Fruit fly (Drosophila melanogaster) whole organism, embryonic: ENCODE results near the gene sro.
A peak's percentile ranks its signal among the peaks of the same experiment; 100 is the strongest.

Source experiments
- Atf6 ChIP-seq: fragments of 200-800 bp; sonication (Bioruptor generic); IDR thresholded peaks from 2 replicates; pipeline ENCODE4 v1.3.6; 2022; ENCODE audit warnings: missing biosample characterization, missing genetic modification characterization
- CG17359 ChIP-seq: fragments of 200-800 bp; sonication (Bioruptor generic); optimal IDR thresholded peaks from 3 replicates; lab custom pipeline; 2018; ENCODE audit warnings: missing biosample characterization, mild to moderate bottlenecking, missing genetic modification characterization, moderate library complexity
- CG17568 ChIP-seq: fragments of 200-800 bp; sonication (Bioruptor generic); optimal IDR thresholded peaks from 2 replicates; lab custom pipeline; 2018; ENCODE audit warnings: missing biosample characterization, mild to moderate bottlenecking, missing genetic modification characterization, moderate library complexity
- CG17829 ChIP-seq: fragments of 200-800 bp; optimal IDR thresholded peaks from 2 replicates; lab custom pipeline; 2019; ENCODE audit warnings: missing biosample characterization, mild to moderate bottlenecking, missing genetic modification characterization, moderate library complexity
- CG30020 ChIP-seq: fragments of 200-800 bp; optimal IDR thresholded peaks from 2 replicates; lab custom pipeline; 2019; ENCODE audit warnings: missing biosample characterization, mild to moderate bottlenecking, missing genetic modification characterization, moderate library complexity
- CG30431 ChIP-seq: fragments of 200-800 bp; sonication (Bioruptor generic); optimal IDR thresholded peaks from 2 replicates; lab custom pipeline; 2017; ENCODE audit warnings: missing biosample characterization, missing genetic modification characterization
- CG6813 ChIP-seq: fragments of 200-800 bp; sonication (Bioruptor generic); optimal IDR thresholded peaks from 2 replicates; lab custom pipeline; 2017; ENCODE audit warnings: missing biosample characterization, missing genetic modification characterization, mild to moderate bottlenecking, moderate library complexity, missing genetic modification reagents
- CG7372 ChIP-seq: fragments of 200-800 bp; sonication (Bioruptor generic); IDR thresholded peaks from 2 replicates; pipeline ENCODE4 v1.3.6; 2022; ENCODE audit warnings: missing biosample characterization, missing genetic modification characterization
- CG9727 ChIP-seq: fragments of 200-800 bp; sonication (Bioruptor generic); optimal IDR thresholded peaks from 3 replicates; lab custom pipeline; 2017; ENCODE audit warnings: missing biosample characterization, mild to moderate bottlenecking, missing genetic modification characterization
- CrebB ChIP-seq: fragments of 200-800 bp; sonication (Bioruptor generic); optimal IDR thresholded peaks from 3 replicates; lab custom pipeline; 2018; ENCODE audit warnings: missing biosample characterization, mild to moderate bottlenecking, missing genetic modification characterization
- D19A ChIP-seq: fragments of 200-800 bp; optimal IDR thresholded peaks from 3 replicates; lab custom pipeline; 2019; ENCODE audit warnings: missing biosample characterization, mild to moderate bottlenecking, missing genetic modification characterization, moderate library complexity
- Dll ChIP-seq: fragments of 200-800 bp; sonication (Bioruptor generic); IDR thresholded peaks from 4 replicates; pipeline ENCODE4 v1.3.6; 2022; ENCODE audit warnings: missing biosample characterization, missing genetic modification characterization; ENCODE audit not compliant: partially characterized antibody
- Dp ChIP-seq: fragments of 200-800 bp; sonication (Bioruptor generic); optimal IDR thresholded peaks from 2 replicates; lab custom pipeline; 2018; ENCODE audit warnings: missing biosample characterization, mild to moderate bottlenecking, missing genetic modification characterization, moderate library complexity
- E2f2 ChIP-seq: fragments of 200-800 bp; sonication (Bioruptor generic); IDR thresholded peaks from 2 replicates; pipeline ENCODE4 v1.3.6; 2022; ENCODE audit warnings: missing biosample characterization, missing genetic modification characterization
- Gsc ChIP-seq: fragments of 200-800 bp; sonication (Bioruptor generic); IDR thresholded peaks from 2 replicates; pipeline ENCODE4 v1.3.6; 2022; ENCODE audit warnings: missing biosample characterization, missing genetic modification characterization
- HLH4C ChIP-seq: fragments of 200-800 bp; sonication (Bioruptor generic); IDR thresholded peaks from 3 replicates; pipeline ENCODE4 v1.3.6; 2022; ENCODE audit warnings: missing biosample characterization, missing genetic modification characterization; ENCODE audit not compliant: partially characterized antibody
- HLHmδ ChIP-seq: fragments of 200-800 bp; sonication (Bioruptor generic); optimal IDR thresholded peaks from 2 replicates; lab custom pipeline; 2018; ENCODE audit warnings: missing biosample characterization, mild to moderate bottlenecking, missing genetic modification characterization, moderate library complexity
- Hmx ChIP-seq: fragments of 200-800 bp; sonication (Bioruptor generic); optimal IDR thresholded peaks from 2 replicates; lab custom pipeline; 2016; ENCODE audit warnings: missing biosample characterization, missing genetic modification characterization
- MESR4 ChIP-seq: fragments of 200-800 bp; sonication (Bioruptor generic); optimal IDR thresholded peaks from 2 replicates; lab custom pipeline; 2018; ENCODE audit warnings: missing biosample characterization, mild to moderate bottlenecking, missing genetic modification characterization, moderate library complexity
- Med ChIP-seq: fragments of 200-800 bp; sonication (Bioruptor generic); peaks from one replicate; lab custom pipeline; 2016; ENCODE audit warnings: missing biosample characterization, missing genetic modification characterization, mild to moderate bottlenecking, inconsistent platforms, moderate library complexity
- Meics ChIP-seq: fragments of 200-800 bp; sonication (Bioruptor generic); optimal IDR thresholded peaks from 2 replicates; lab custom pipeline; 2017; ENCODE audit warnings: missing biosample characterization, mild to moderate bottlenecking, missing genetic modification characterization
- Opbp ChIP-seq: fragments of 200-800 bp; sonication (Bioruptor generic); IDR thresholded peaks from 3 replicates; pipeline ENCODE4 v1.3.6; 2022; ENCODE audit warnings: missing biosample characterization, missing genetic modification characterization; ENCODE audit not compliant: partially characterized antibody
- Pdp1 ChIP-seq, 2 experiments: fragments of 200-800 bp; sonication (Bioruptor generic); optimal IDR thresholded peaks; 3 replicates each; lab custom pipeline; 2016; ENCODE audit warnings: missing biosample characterization in 2 of 2, missing genetic modification characterization in 2 of 2, mild to moderate bottlenecking in 1 of 2, moderate library complexity in 1 of 2
- Rx ChIP-seq: fragments of 200-800 bp; sonication (Bioruptor generic); IDR thresholded peaks from 2 replicates; pipeline ENCODE4 v1.3.6; 2022; ENCODE audit warnings: missing biosample characterization, missing genetic modification characterization
- Sry-β ChIP-seq: fragments of 200-800 bp; sonication (Bioruptor generic); optimal IDR thresholded peaks from 2 replicates; lab custom pipeline; 2018; ENCODE audit warnings: missing biosample characterization, mild to moderate bottlenecking, missing genetic modification characterization, moderate library complexity
- Ssrp ChIP-seq: fragments of 200-800 bp; sonication (Bioruptor generic); optimal IDR thresholded peaks from 2 replicates; lab custom pipeline; 2018; ENCODE audit warnings: missing biosample characterization, mild to moderate bottlenecking, missing genetic modification characterization, moderate library complexity
- Vsx1 ChIP-seq: fragments of 200-800 bp; sonication (Bioruptor generic); optimal IDR thresholded peaks from 2 replicates; lab custom pipeline; 2017; ENCODE audit warnings: missing biosample characterization, mild to moderate bottlenecking, missing genetic modification characterization, missing genetic modification reagents
- YL-1 ChIP-seq: fragments of 200-800 bp; sonication (Bioruptor generic); optimal IDR thresholded peaks from 3 replicates; lab custom pipeline; 2017; ENCODE audit warnings: missing biosample characterization, mild to moderate bottlenecking, missing genetic modification characterization
- ara ChIP-seq: fragments of 200-800 bp; sonication (Bioruptor generic); IDR thresholded peaks from 2 replicates; pipeline ENCODE4 v1.3.6; 2022; ENCODE audit warnings: missing biosample characterization, missing genetic modification characterization
- chm ChIP-seq: fragments of 200-800 bp; sonication (Bioruptor generic); IDR thresholded peaks from 2 replicates; pipeline ENCODE4 v1.3.6; 2022; ENCODE audit warnings: missing biosample characterization, missing genetic modification characterization
- dysf ChIP-seq: fragments of 200-800 bp; sonication (Bioruptor generic); IDR thresholded peaks from 3 replicates; pipeline ENCODE4 v1.3.6; 2022; ENCODE audit warnings: missing biosample characterization, missing genetic modification characterization
- esg ChIP-seq: fragments of 200-800 bp; sonication (Bioruptor generic); conservative IDR thresholded peaks from 2 replicates; pipeline ENCODE4 v1.3.6; 2022; ENCODE audit warnings: missing biosample characterization, missing genetic modification characterization
- eyg ChIP-seq: fragments of 200-800 bp; sonication (Bioruptor generic); optimal IDR thresholded peaks from 3 replicates; lab custom pipeline; 2016; ENCODE audit warnings: missing biosample characterization, missing genetic modification characterization
- ftz-f1 ChIP-seq: fragments of 200-800 bp; sonication (Bioruptor generic); optimal IDR thresholded peaks from 2 replicates; lab custom pipeline; 2016; ENCODE audit warnings: missing biosample characterization, missing genetic modification characterization
- grn ChIP-seq: fragments of 200-800 bp; sonication (Bioruptor generic); optimal IDR thresholded peaks from 3 replicates; lab custom pipeline; 2017; ENCODE audit warnings: missing biosample characterization, missing genetic modification characterization
- gsb ChIP-seq: fragments of 200-800 bp; sonication (Bioruptor generic); IDR thresholded peaks from 2 replicates; pipeline ENCODE4 v1.3.6; 2022; ENCODE audit warnings: missing biosample characterization, missing genetic modification characterization
- hbn ChIP-seq: fragments of 200-800 bp; sonication (Bioruptor generic); IDR thresholded peaks from 2 replicates; pipeline ENCODE4 v1.3.6; 2022; ENCODE audit warnings: missing biosample characterization, missing genetic modification characterization; ENCODE audit not compliant: partially characterized antibody
- mld ChIP-seq: fragments of 200-800 bp; sonication (Bioruptor generic); IDR thresholded peaks from 3 replicates; pipeline ENCODE4 v1.3.6; 2022; ENCODE audit warnings: missing biosample characterization, missing genetic modification characterization; ENCODE audit not compliant: partially characterized antibody
- nerfin-1 ChIP-seq: fragments of 200-800 bp; sonication (Bioruptor generic); optimal IDR thresholded peaks from 3 replicates; lab custom pipeline; 2019; ENCODE audit warnings: missing biosample characterization, mild to moderate bottlenecking, missing genetic modification characterization, moderate library complexity
- odd ChIP-seq: fragments of 200-800 bp; sonication (Bioruptor generic); optimal IDR thresholded peaks from 2 replicates; lab custom pipeline; 2017; ENCODE audit warnings: missing biosample characterization, mild to moderate bottlenecking, missing genetic modification characterization
- peb ChIP-seq: fragments of 200-800 bp; sonication (Bioruptor generic); IDR thresholded peaks from 2 replicates; pipeline ENCODE4 v1.3.6; 2022; ENCODE audit warnings: missing biosample characterization, missing genetic modification characterization
- phol ChIP-seq: fragments of 200-800 bp; sonication (Bioruptor generic); optimal IDR thresholded peaks from 3 replicates; lab custom pipeline; 2018; ENCODE audit warnings: missing biosample characterization, mild to moderate bottlenecking, missing genetic modification characterization, moderate library complexity
- run ChIP-seq: fragments of 200-800 bp; sonication (Bioruptor generic); optimal IDR thresholded peaks from 3 replicates; lab custom pipeline; 2018; ENCODE audit warnings: missing biosample characterization, mild to moderate bottlenecking, missing genetic modification characterization
- sug ChIP-seq: fragments of 200-800 bp; optimal IDR thresholded peaks from 2 replicates; lab custom pipeline; 2019; ENCODE audit warnings: missing biosample characterization, mild to moderate bottlenecking, missing genetic modification characterization, moderate library complexity
- tap ChIP-seq: fragments of 200-800 bp; optimal IDR thresholded peaks from 3 replicates; lab custom pipeline; 2019; ENCODE audit warnings: missing biosample characterization, mild to moderate bottlenecking, missing genetic modification characterization, moderate library complexity

Gene sro

dm6 chr3R:29830925-29831324 lies 36.5 kb downstream of the sro start (continued):
- TF ChIP-seq Ssrp (tag; lab: Kevin White, UChicago) (no peak), Hmx (GFP tag; lab: Kevin White, UChicago) (no peak), esg (no peak), Med (GFP tag; lab: Kevin White, UChicago) (peak; percentile 73), D19A (peak; percentile 46), sug (tag; lab: Kevin White, UChicago) (no peak), CG17568 (GFP tag; lab: Kevin White, UChicago) (no peak), Dp (GFP tag; lab: Kevin White, UChicago) (no peak), odd (no peak), CrebB (no peak), grn (GFP tag; lab: Kevin White, UChicago) (no peak), CG6813 (GFP tag; lab: Kevin White, UChicago) (peak; percentile 90), Meics (GFP tag; lab: Kevin White, UChicago) (peak; percentile 19), MESR4 (no peak), CG30020 (tag; lab: Kevin White, UChicago) (no peak), mld (no peak), gsb (GFP tag; lab: Robert Waterston, UW) (no peak), E2f2 (GFP tag; lab: Robert Waterston, UW) (no peak), CG9727 (GFP tag; lab: Kevin White, UChicago) (peak; percentile 79), hbn (GFP tag; lab: Robert Waterston, UW) (no peak), run (tag; lab: Kevin White, UChicago) (no peak), Opbp (GFP tag; lab: Robert Waterston, UW) (no peak), ftz-f1 (no peak), Gsc (no peak), Atf6 (GFP tag; lab: Robert Waterston, UW) (no peak), Vsx1 (GFP tag; lab: Kevin White, UChicago) (no peak), Dll (no peak), CG30431 (no peak), CG17359 (tag; lab: Kevin White, UChicago) (no peak), HLHmδ (GFP tag; lab: Kevin White, UChicago) (peak; percentile 54), YL-1 (GFP tag; lab: Kevin White, UChicago) (no peak), eyg (GFP tag; lab: Kevin White, UChicago) (no peak), CG7372 (GFP tag; lab: Robert Waterston, UW) (no peak), Rx (GFP tag; lab: Robert Waterston, UW) (no peak), HLH4C (GFP tag; lab: Robert Waterston, UW) (no peak), phol (tag; lab: Kevin White, UChicago) (no peak), nerfin-1 (tag; lab: Kevin White, UChicago) (peak; percentile 80), CG17829 (tag; lab: Kevin White, UChicago) (peak; percentile 30), ara (GFP tag; lab: Robert Waterston, UW) (peak; percentile 42; the same call in 1 of the 2 replicates), Sry-β (GFP tag; lab: Kevin White, UChicago) (peak; percentile 54), peb (GFP tag; lab: Robert Waterston, UW) (no peak), Pdp1 (GFP tag; optimal IDR thresholded peaks at IDR 0.05; lab: Kevin White, UChicago) (no peak), tap (peak; percentile 59), chm (no peak), dysf (no peak)
